Fruit fly (Drosophila melanogaster) whole organism, embryonic: ENCODE measurements around the gene SMC3.

ENCODE experiments used
- Asciz ChIP-seq: fragments of 200-800 bp; sonication (Bioruptor generic); optimal IDR thresholded peaks from 2 replicates; lab custom pipeline; 2017; ENCODE audit warnings: missing biosample characterization, mild to moderate bottlenecking, missing genetic modification characterization, missing genetic modification reagents
- CG11398 ChIP-seq: fragments of 200-800 bp; sonication (Bioruptor generic); optimal IDR thresholded peaks from 2 replicates; lab custom pipeline; 2016; ENCODE audit warnings: missing biosample characterization, missing genetic modification characterization
- CG12659 ChIP-seq: fragments of 200-800 bp; sonication (Bioruptor generic); optimal IDR thresholded peaks from 3 replicates; lab custom pipeline; 2017; ENCODE audit warnings: mild to moderate bottlenecking, missing biosample characterization, missing genetic modification reagents, missing genetic modification characterization
- CG13624 ChIP-seq: fragments of 200-800 bp; sonication (Bioruptor generic); optimal IDR thresholded peaks from 2 replicates; lab custom pipeline; 2016; ENCODE audit warnings: missing biosample characterization, missing genetic modification characterization
- CG15269 ChIP-seq: fragments of 200-800 bp; sonication (Bioruptor generic); optimal IDR thresholded peaks from 2 replicates; lab custom pipeline; 2018; ENCODE audit warnings: missing biosample characterization, mild to moderate bottlenecking, missing genetic modification characterization, moderate library complexity
- CG17186 ChIP-seq: fragments of 200-800 bp; sonication (Bioruptor generic); optimal IDR thresholded peaks from 3 replicates; lab custom pipeline; 2017; ENCODE audit warnings: missing biosample characterization, missing genetic modification reagents, missing genetic modification characterization
- CG17612 ChIP-seq: fragments of 200-800 bp; sonication (Bioruptor generic); IDR thresholded peaks from 2 replicates; pipeline ENCODE4 v1.3.6; 2022; ENCODE audit warnings: missing biosample characterization, missing genetic modification characterization
- CG1792 ChIP-seq: fragments of 200-800 bp; sonication (Bioruptor generic); optimal IDR thresholded peaks from 2 replicates; lab custom pipeline; 2016; ENCODE audit warnings: missing biosample characterization, missing genetic modification characterization
- CG3281 ChIP-seq: fragments of 200-800 bp; sonication (Bioruptor generic); optimal IDR thresholded peaks from 3 replicates; lab custom pipeline; 2017; ENCODE audit warnings: missing biosample characterization, mild to moderate bottlenecking, missing genetic modification characterization
- CG4360 ChIP-seq: fragments of 200-800 bp; sonication (Bioruptor generic); IDR thresholded peaks from 2 replicates; pipeline ENCODE4 v1.3.6; 2022; ENCODE audit warnings: missing biosample characterization, missing genetic modification characterization
- CG4820 ChIP-seq: fragments of 200-800 bp; sonication (Bioruptor generic); optimal IDR thresholded peaks from 3 replicates; lab custom pipeline; 2016; ENCODE audit warnings: missing biosample characterization, missing genetic modification characterization
- CG6175 ChIP-seq: fragments of 200-800 bp; sonication (Bioruptor generic); IDR thresholded peaks from 3 replicates; pipeline ENCODE4 v1.3.6; 2022; ENCODE audit warnings: missing biosample characterization, missing genetic modification characterization
- CG8924 ChIP-seq: fragments of 200-800 bp; optimal IDR thresholded peaks from 3 replicates; lab custom pipeline; 2019; ENCODE audit warnings: missing biosample characterization, mild to moderate bottlenecking, missing genetic modification characterization, moderate library complexity
- CHES-1-like ChIP-seq: fragments of 200-800 bp; sonication (Bioruptor generic); optimal IDR thresholded peaks from 2 replicates; lab custom pipeline; 2016; ENCODE audit warnings: missing biosample characterization, missing genetic modification characterization
- D ChIP-seq, 2 experiments: fragments of 200-800 bp in 1 of 2; fragments of >200 bp in 1 of 2; sonication (Bioruptor generic) in 1 of 2; optimal IDR thresholded peaks; 2 replicates in 1 of 2; 3 replicates in 1 of 2; lab custom pipeline; 2017; ENCODE audit warnings: mild to moderate bottlenecking in 1 of 2, missing biosample characterization in 1 of 2, missing genetic modification characterization in 1 of 2, missing genetic modification reagents in 1 of 2
- Dp ChIP-seq: fragments of 200-800 bp; sonication (Bioruptor generic); optimal IDR thresholded peaks from 2 replicates; lab custom pipeline; 2018; ENCODE audit warnings: missing biosample characterization, mild to moderate bottlenecking, missing genetic modification characterization, moderate library complexity
- Elba2 ChIP-seq: fragments of 200-800 bp; sonication (Bioruptor generic); optimal IDR thresholded peaks from 3 replicates; lab custom pipeline; 2016; ENCODE audit warnings: missing biosample characterization, missing genetic modification characterization
- Gug ChIP-seq: fragments of 200-800 bp; sonication (Bioruptor generic); IDR thresholded peaks from 4 replicates; pipeline ENCODE4 v1.3.6; 2022; ENCODE audit warnings: missing biosample characterization, missing genetic modification characterization
- Hmx ChIP-seq: fragments of 200-800 bp; sonication (Bioruptor generic); optimal IDR thresholded peaks from 2 replicates; lab custom pipeline; 2016; ENCODE audit warnings: missing biosample characterization, missing genetic modification characterization
- MTF-1 ChIP-seq: fragments of 200-800 bp; sonication (Bioruptor generic); optimal IDR thresholded peaks from 2 replicates; lab custom pipeline; 2018; ENCODE audit warnings: missing biosample characterization, mild to moderate bottlenecking, missing genetic modification characterization, borderline replicate concordance
- Med ChIP-seq: fragments of 200-800 bp; sonication (Bioruptor generic); peaks from one replicate; lab custom pipeline; 2016; ENCODE audit warnings: missing biosample characterization, missing genetic modification characterization, mild to moderate bottlenecking, inconsistent platforms, moderate library complexity
- Myb ChIP-seq: fragments of 200-800 bp; sonication (Bioruptor generic); optimal IDR thresholded peaks from 2 replicates; lab custom pipeline; 2016; ENCODE audit warnings: missing biosample characterization, missing genetic modification characterization
- Sin3A ChIP-seq: fragments of >200 bp; optimal IDR thresholded peaks from 2 replicates; lab custom pipeline; 2018
- Spps ChIP-seq: fragments of 200-800 bp; sonication (Bioruptor generic); optimal IDR thresholded peaks from 2 replicates; lab custom pipeline; 2018; ENCODE audit warnings: missing biosample characterization, mild to moderate bottlenecking, missing genetic modification characterization
- TFAM ChIP-seq: fragments of 200-800 bp; sonication (Bioruptor generic); optimal IDR thresholded peaks from 2 replicates; lab custom pipeline; 2017; ENCODE audit warnings: missing biosample characterization, missing genetic modification characterization, inconsistent platforms
- ab ChIP-seq: fragments of 200-800 bp; sonication (Bioruptor generic); optimal IDR thresholded peaks from 2 replicates; lab custom pipeline; 2016; ENCODE audit warnings: missing biosample characterization, missing genetic modification characterization
- abd-A ChIP-seq: fragments of 200-800 bp; sonication (Bioruptor generic); optimal IDR thresholded peaks from 3 replicates; lab custom pipeline; 2019; ENCODE audit warnings: missing biosample characterization, mild to moderate bottlenecking, missing genetic modification characterization, moderate library complexity
- al ChIP-seq: fragments of 200-800 bp; sonication (Bioruptor generic); IDR thresholded peaks from 2 replicates; pipeline ENCODE4 v1.3.6; 2022; ENCODE audit warnings: missing biosample characterization, missing genetic modification characterization
- amos ChIP-seq: fragments of 200-800 bp; sonication (Bioruptor generic); IDR thresholded peaks from 2 replicates; pipeline ENCODE4 v1.3.6; 2022; ENCODE audit warnings: missing biosample characterization, missing genetic modification characterization; ENCODE audit not compliant: partially characterized antibody
- ap ChIP-seq: fragments of 200-800 bp; sonication (Bioruptor generic); IDR thresholded peaks from 2 replicates; pipeline ENCODE4 v1.3.6; 2022; ENCODE audit warnings: missing biosample characterization, missing genetic modification characterization
- cg ChIP-seq: fragments of 200-800 bp; sonication (Bioruptor generic); optimal IDR thresholded peaks from 3 replicates; lab custom pipeline; 2019; ENCODE audit warnings: missing biosample characterization, mild to moderate bottlenecking, missing genetic modification characterization, moderate library complexity
- chinmo ChIP-seq: fragments of 200-800 bp; sonication (Bioruptor generic); IDR thresholded peaks from 4 replicates; pipeline ENCODE4 v1.3.6; 2022; ENCODE audit warnings: missing biosample characterization, missing genetic modification characterization; ENCODE audit not compliant: partially characterized antibody
- ci ChIP-seq: fragments of 200-800 bp; sonication (Bioruptor generic); IDR thresholded peaks from 3 replicates; pipeline ENCODE4 v1.3.6; 2022; ENCODE audit warnings: missing biosample characterization, missing genetic modification characterization
- dan ChIP-seq: fragments of 200-800 bp; sonication (Bioruptor generic); IDR thresholded peaks from 2 replicates; pipeline ENCODE4 v1.3.6; 2022; ENCODE audit warnings: missing biosample characterization, missing genetic modification characterization
- gem ChIP-seq: fragments of 200-800 bp; sonication (Bioruptor generic); optimal IDR thresholded peaks from 2 replicates; lab custom pipeline; 2019; ENCODE audit warnings: missing biosample characterization, mild to moderate bottlenecking, missing genetic modification characterization, moderate library complexity
- gro ChIP-seq: fragments of 200-800 bp; sonication (Bioruptor generic); optimal IDR thresholded peaks from 2 replicates; lab custom pipeline; 2016; ENCODE audit warnings: missing biosample characterization, missing genetic modification characterization
- lilli ChIP-seq: fragments of 200-800 bp; sonication (Bioruptor generic); optimal IDR thresholded peaks from 3 replicates; lab custom pipeline; 2016; ENCODE audit warnings: missing biosample characterization, missing genetic modification characterization
- nau ChIP-seq: fragments of 200-800 bp; sonication (Bioruptor generic); optimal IDR thresholded peaks from 3 replicates; lab custom pipeline; 2017; ENCODE audit warnings: missing biosample characterization, mild to moderate bottlenecking, missing genetic modification characterization, missing genetic modification reagents
- phol ChIP-seq: fragments of 200-800 bp; sonication (Bioruptor generic); optimal IDR thresholded peaks from 3 replicates; lab custom pipeline; 2018; ENCODE audit warnings: missing biosample characterization, mild to moderate bottlenecking, missing genetic modification characterization, moderate library complexity
- sd ChIP-seq: fragments of 200-800 bp; sonication (Bioruptor generic); optimal IDR thresholded peaks from 3 replicates; lab custom pipeline; 2018; ENCODE audit warnings: missing biosample characterization, mild to moderate bottlenecking, missing genetic modification characterization, moderate library complexity
- seq ChIP-seq: fragments of 200-800 bp; sonication (Bioruptor generic); IDR thresholded peaks from 2 replicates; pipeline ENCODE4 v1.3.6; 2022; ENCODE audit warnings: missing biosample characterization, missing genetic modification characterization
- sqz ChIP-seq: fragments of 200-800 bp; sonication (Bioruptor generic); optimal IDR thresholded peaks from 3 replicates; lab custom pipeline; 2018; ENCODE audit warnings: missing biosample characterization, mild to moderate bottlenecking, missing genetic modification characterization
- stwl ChIP-seq: fragments of 200-800 bp; sonication (Bioruptor generic); optimal IDR thresholded peaks from 3 replicates; lab custom pipeline; 2018; ENCODE audit warnings: missing biosample characterization, mild to moderate bottlenecking, missing genetic modification characterization, moderate library complexity
- tio ChIP-seq: fragments of 200-800 bp; sonication (Bioruptor generic); optimal IDR thresholded peaks from 2 replicates; lab custom pipeline; 2017; ENCODE audit warnings: missing biosample characterization, missing genetic modification characterization, inconsistent platforms
- trem ChIP-seq: fragments of 200-800 bp; optimal IDR thresholded peaks from 3 replicates; lab custom pipeline; 2019; ENCODE audit warnings: missing biosample characterization, mild to moderate bottlenecking, missing genetic modification characterization, moderate library complexity
- vnd ChIP-seq: fragments of 200-800 bp; sonication (Bioruptor generic); IDR thresholded peaks from 3 replicates; pipeline ENCODE4 v1.3.6; 2022; ENCODE audit warnings: missing biosample characterization, missing genetic modification characterization; ENCODE audit not compliant: partially characterized antibody
- wor ChIP-seq: fragments of 200-800 bp; sonication (Bioruptor generic); IDR thresholded peaks from 2 replicates; pipeline ENCODE4 v1.3.6; 2022; ENCODE audit warnings: missing biosample characterization, missing genetic modification characterization
- zf30C ChIP-seq: fragments of 200-800 bp; sonication (Bioruptor generic); optimal IDR thresholded peaks from 3 replicates; lab custom pipeline; 2018; ENCODE audit warnings: missing biosample characterization, mild to moderate bottlenecking, missing genetic modification characterization

SMC3 gene

dm6 chrX:16559514-16560510, 33.4 kb downstream of the SMC3 start, which contains the start of gene Pp2B-14D (continued):
- peak; percentile 10 for TF ChIP-seq Myb (GFP tag; lab: Kevin White, UChicago)
- TF ChIP-seq CG17612 (GFP tag; lab: Robert Waterston, UW) = no peak
- no peak for TF ChIP-seq CG15269
- peak; percentile 8; the same call in 1 of the 2 replicates for TF ChIP-seq amos
- peak; percentile 13 for TF ChIP-seq nau (GFP tag; lab: Kevin White, UChicago)
- no peak for TF ChIP-seq vnd
- TF ChIP-seq ci = 0 out of 3 replicates have a peak, but pooled peaks have one; percentile 25
- no peak for TF ChIP-seq wor (GFP tag; lab: Robert Waterston, UW)
- no peak for TF ChIP-seq dan (GFP tag; lab: Robert Waterston, UW)
- 0 out of 4 replicates have a peak, but pooled peaks have one; percentile 64 for TF ChIP-seq chinmo (GFP tag; lab: Robert Waterston, UW)
- TF ChIP-seq gro (GFP tag; lab: Kevin White, UChicago) = no peak
- TF ChIP-seq cg (GFP tag; lab: Kevin White, UChicago) = peak; percentile 93
- TF ChIP-seq CG1792 (GFP tag; lab: Kevin White, UChicago) = no peak
- no peak for TF ChIP-seq al (GFP tag; lab: Robert Waterston, UW)
- peak; percentile 54 for TF ChIP-seq CG12659 (GFP tag; lab: Kevin White, UChicago)
- TF ChIP-seq CG11398 (GFP tag; lab: Kevin White, UChicago) = no peak
- peak; percentile 49 for TF ChIP-seq stwl
- TF ChIP-seq CG4360 (GFP tag; lab: Robert Waterston, UW) = peak; percentile 99
- no peak for TF ChIP-seq Spps (tag; lab: Kevin White, UChicago)
- TF ChIP-seq tio (GFP tag; lab: Kevin White, UChicago) = no peak
- peak; percentile 73 for TF ChIP-seq zf30C (GFP tag; lab: Kevin White, UChicago)
- TF ChIP-seq Dp (GFP tag; lab: Kevin White, UChicago) = peak; percentile 22
- TF ChIP-seq sd (tag; lab: Kevin White, UChicago) = peak; percentile 97
- TF ChIP-seq gem (tag; lab: Kevin White, UChicago) = peak; percentile 22
- no peak for TF ChIP-seq D (optimal IDR thresholded peaks at IDR 0.05; lab: Kevin White, UChicago)
- TF ChIP-seq D (GFP tag; optimal IDR thresholded peaks at IDR 0.05; lab: Kevin White, UChicago) = no peak
- TF ChIP-seq CG4820 (GFP tag; lab: Kevin White, UChicago) = no peak
- TF ChIP-seq TFAM (GFP tag; lab: Kevin White, UChicago) = no peak
- TF ChIP-seq abd-A (tag; lab: Kevin White, UChicago) = peak; percentile 26
- no peak for TF ChIP-seq CG17186
- TF ChIP-seq ap = no peak
- no peak for TF ChIP-seq seq (GFP tag; lab: Robert Waterston, UW)
- TF ChIP-seq Sin3A (lab: Kevin White, UChicago) = peak; percentile 15
- TF ChIP-seq ab (GFP tag; lab: Kevin White, UChicago) = no peak
- TF ChIP-seq CG8924 (tag; lab: Kevin White, UChicago) = peak; percentile 20
- TF ChIP-seq sqz = peak; percentile 79
- TF ChIP-seq Elba2 = no peak
- TF ChIP-seq Asciz (GFP tag; lab: Kevin White, UChicago) = no peak
- peak; percentile 27 for TF ChIP-seq phol
- TF ChIP-seq CG6175 = no peak
- TF ChIP-seq Med (GFP tag; lab: Kevin White, UChicago) = peak; percentile 69
- no peak for TF ChIP-seq Gug (GFP tag; lab: Robert Waterston, UW)
- TF ChIP-seq CG3281 (GFP tag; lab: Kevin White, UChicago) = no peak
- TF ChIP-seq MTF-1 (GFP tag; lab: Kevin White, UChicago) = no peak
- no peak for TF ChIP-seq Hmx
- peak; percentile 1 for TF ChIP-seq trem (tag; lab: Kevin White, UChicago)
- TF ChIP-seq CHES-1-like = no peak
- no peak for TF ChIP-seq lilli (GFP tag; lab: Kevin White, UChicago)
- TF ChIP-seq CG13624 (GFP tag; lab: Kevin White, UChicago) = peak; percentile 1
